Fruit fly (Drosophila melanogaster) whole organism, embryonic: ENCODE results near the gene CG4896.

Source experiments
- BtbVII ChIP-seq: fragments of 200-800 bp; sonication (Bioruptor generic); optimal IDR thresholded peaks from 3 replicates; lab custom pipeline; 2017; ENCODE audit warnings: missing biosample characterization, mild to moderate bottlenecking, missing genetic modification characterization
- CG15601 ChIP-seq: fragments of 200-800 bp; sonication (Bioruptor generic); optimal IDR thresholded peaks from 3 replicates; lab custom pipeline; 2019; ENCODE audit warnings: missing biosample characterization, mild to moderate bottlenecking, missing genetic modification characterization, moderate library complexity
- CG1602 ChIP-seq: fragments of 200-800 bp; sonication (Bioruptor generic); optimal IDR thresholded peaks from 3 replicates; lab custom pipeline; 2016; ENCODE audit warnings: missing biosample characterization, missing genetic modification characterization
- CG16815 ChIP-seq: fragments of 200-800 bp; sonication (Bioruptor generic); optimal IDR thresholded peaks from 3 replicates; lab custom pipeline; 2017; ENCODE audit warnings: missing biosample characterization, mild to moderate bottlenecking, missing genetic modification characterization
- CG17328 ChIP-seq: fragments of 200-800 bp; sonication (Bioruptor generic); IDR thresholded peaks from 2 replicates; pipeline ENCODE4 v1.3.6; 2022; ENCODE audit warnings: missing biosample characterization, missing genetic modification characterization
- CG17385 ChIP-seq: fragments of 200-800 bp; sonication (Bioruptor generic); optimal IDR thresholded peaks from 3 replicates; lab custom pipeline; 2018; ENCODE audit warnings: missing biosample characterization, mild to moderate bottlenecking, missing genetic modification characterization
- CG17912 ChIP-seq: fragments of 200-800 bp; sonication (Bioruptor generic); optimal IDR thresholded peaks from 2 replicates; lab custom pipeline; 2018; ENCODE audit warnings: missing biosample characterization, mild to moderate bottlenecking, missing genetic modification characterization
- CG2116 ChIP-seq: fragments of 200-800 bp; sonication (Bioruptor generic); optimal IDR thresholded peaks from 3 replicates; lab custom pipeline; 2018; ENCODE audit warnings: missing biosample characterization, mild to moderate bottlenecking, missing genetic modification characterization
- CG33557 ChIP-seq: fragments of 200-800 bp; sonication (Bioruptor generic); optimal IDR thresholded peaks from 2 replicates; lab custom pipeline; 2019; ENCODE audit warnings: missing biosample characterization, mild to moderate bottlenecking, missing genetic modification characterization, moderate library complexity
- CG34422 ChIP-seq: fragments of 200-800 bp; sonication (Bioruptor generic); IDR thresholded peaks from 3 replicates; pipeline ENCODE4 v1.3.6; 2022; ENCODE audit warnings: missing biosample characterization, missing genetic modification characterization
- CG3726 ChIP-seq: fragments of 200-800 bp; sonication (Bioruptor generic); IDR thresholded peaks from 3 replicates; pipeline ENCODE4, ENCODE4 v1.3.6; 2022; ENCODE audit warnings: missing biosample characterization, missing genetic modification characterization
- CG4328 ChIP-seq: fragments of 200-800 bp; sonication (Bioruptor generic); optimal IDR thresholded peaks from 3 replicates; lab custom pipeline; 2017; ENCODE audit warnings: missing biosample characterization, missing genetic modification reagents, missing genetic modification characterization
- CG7839 ChIP-seq: fragments of 200-800 bp; sonication (Bioruptor generic); optimal IDR thresholded peaks from 3 replicates; lab custom pipeline; 2018; ENCODE audit warnings: missing biosample characterization, mild to moderate bottlenecking, missing genetic modification characterization, moderate library complexity
- CHES-1-like ChIP-seq: fragments of 200-800 bp; sonication (Bioruptor generic); optimal IDR thresholded peaks from 2 replicates; lab custom pipeline; 2016; ENCODE audit warnings: missing biosample characterization, missing genetic modification characterization
- CTCF ChIP-seq: fragments of 200-800 bp; sonication (Bioruptor generic); optimal IDR thresholded peaks from 2 replicates; lab custom pipeline; 2017; ENCODE audit warnings: missing biosample characterization, mild to moderate bottlenecking, missing genetic modification characterization, moderate library complexity
- Camta ChIP-seq: fragments of 200-800 bp; sonication (Bioruptor generic); optimal IDR thresholded peaks from 2 replicates; lab custom pipeline; 2016; ENCODE audit warnings: missing biosample characterization, missing genetic modification characterization
- Doc3 ChIP-seq: fragments of 200-800 bp; sonication (Bioruptor generic); IDR thresholded peaks from 3 replicates; pipeline ENCODE4 v1.3.6; 2022; ENCODE audit warnings: missing biosample characterization, missing genetic modification characterization; ENCODE audit not compliant: partially characterized antibody
- Drgx ChIP-seq: fragments of 200-800 bp; sonication (Bioruptor generic); IDR thresholded peaks from 2 replicates; pipeline ENCODE4 v1.3.6; 2022; ENCODE audit warnings: missing biosample characterization, missing genetic modification characterization
- ERR ChIP-seq: fragments of 200-800 bp; sonication (Bioruptor generic); optimal IDR thresholded peaks from 2 replicates; lab custom pipeline; 2016; ENCODE audit warnings: missing biosample characterization, missing genetic modification characterization
- Lim3 ChIP-seq: fragments of 200-800 bp; sonication (Bioruptor generic); IDR thresholded peaks from 2 replicates; pipeline ENCODE4 v1.3.6; 2022; ENCODE audit warnings: missing biosample characterization, missing genetic modification characterization
- MBD-R2 ChIP-seq: fragments of 200-800 bp; sonication (Bioruptor generic); IDR thresholded peaks from 2 replicates; pipeline ENCODE4 v1.3.6; 2022; ENCODE audit warnings: missing biosample characterization, missing genetic modification characterization
- MESR4 ChIP-seq: fragments of 200-800 bp; sonication (Bioruptor generic); optimal IDR thresholded peaks from 2 replicates; lab custom pipeline; 2018; ENCODE audit warnings: missing biosample characterization, mild to moderate bottlenecking, missing genetic modification characterization, moderate library complexity
- Myb ChIP-seq: fragments of 200-800 bp; sonication (Bioruptor generic); optimal IDR thresholded peaks from 2 replicates; lab custom pipeline; 2016; ENCODE audit warnings: missing biosample characterization, missing genetic modification characterization
- Oaz ChIP-seq: fragments of 200-800 bp; sonication (Bioruptor generic); IDR thresholded peaks from 2 replicates; pipeline ENCODE4 v1.3.6; 2022; ENCODE audit warnings: missing biosample characterization, missing genetic modification characterization
- Sin3A ChIP-seq: fragments of >200 bp; optimal IDR thresholded peaks from 2 replicates; lab custom pipeline; 2018
- Sry-δ ChIP-seq: fragments of 200-800 bp; sonication (Bioruptor generic); optimal IDR thresholded peaks from 2 replicates; lab custom pipeline; 2016; ENCODE audit warnings: missing biosample characterization, missing genetic modification characterization
- Stat92E ChIP-seq, 3 experiments: fragments of >200 bp in 2 of 3; fragments of 200-800 bp in 1 of 3; sonication (Bioruptor generic) in 1 of 3; optimal IDR thresholded peaks; 2 replicates each; lab custom pipeline; 2017 to 2019; ENCODE audit warnings: missing biosample characterization in 3 of 3, missing genetic modification characterization in 3 of 3, mild to moderate bottlenecking in 1 of 3, moderate library complexity in 1 of 3
- ac ChIP-seq: fragments of 200-800 bp; sonication (Bioruptor generic); optimal IDR thresholded peaks from 3 replicates; lab custom pipeline; 2017; ENCODE audit warnings: missing biosample characterization, mild to moderate bottlenecking, missing genetic modification characterization
- ato ChIP-seq: fragments of 200-800 bp; sonication (Bioruptor generic); IDR thresholded peaks from 2 replicates; pipeline ENCODE4 v1.3.6; 2022; ENCODE audit warnings: missing biosample characterization, missing genetic modification characterization; ENCODE audit not compliant: partially characterized antibody
- cg ChIP-seq: fragments of 200-800 bp; sonication (Bioruptor generic); optimal IDR thresholded peaks from 3 replicates; lab custom pipeline; 2019; ENCODE audit warnings: missing biosample characterization, mild to moderate bottlenecking, missing genetic modification characterization, moderate library complexity
- chm ChIP-seq: fragments of 200-800 bp; sonication (Bioruptor generic); IDR thresholded peaks from 2 replicates; pipeline ENCODE4 v1.3.6; 2022; ENCODE audit warnings: missing biosample characterization, missing genetic modification characterization
- dm ChIP-seq: fragments of 200-800 bp; sonication (Bioruptor generic); optimal IDR thresholded peaks from 3 replicates; lab custom pipeline; 2016; ENCODE audit warnings: missing biosample characterization, missing genetic modification characterization
- dmrt99B ChIP-seq: fragments of 200-800 bp; sonication (Bioruptor generic); optimal IDR thresholded peaks from 2 replicates; lab custom pipeline; 2018; ENCODE audit warnings: missing biosample characterization, mild to moderate bottlenecking, missing genetic modification characterization, moderate library complexity
- dpn ChIP-seq, 2 experiments: fragments of 200-800 bp; sonication (Bioruptor generic); optimal IDR thresholded peaks; 3 replicates each; lab custom pipeline; 2016; ENCODE audit warnings: missing biosample characterization in 2 of 2, missing genetic modification characterization in 2 of 2
- emc ChIP-seq: fragments of 200-800 bp; sonication (Bioruptor generic); optimal IDR thresholded peaks from 2 replicates; lab custom pipeline; 2016; ENCODE audit warnings: missing biosample characterization, missing genetic modification characterization
- gfzf ChIP-seq: fragments of 200-800 bp; sonication (Bioruptor generic); optimal IDR thresholded peaks from 2 replicates; lab custom pipeline; 2016; ENCODE audit warnings: missing biosample characterization, mild to moderate bottlenecking, missing genetic modification characterization, moderate library complexity
- gsb-n ChIP-seq: fragments of 200-800 bp; sonication (Bioruptor generic); optimal IDR thresholded peaks from 3 replicates; lab custom pipeline; 2018; ENCODE audit warnings: missing biosample characterization, mild to moderate bottlenecking, missing genetic modification characterization
- klu ChIP-seq: fragments of 200-800 bp; sonication (Bioruptor generic); IDR thresholded peaks from 2 replicates; pipeline ENCODE4 v1.3.6; 2022; ENCODE audit warnings: missing biosample characterization, missing genetic modification characterization
- lbe ChIP-seq: fragments of 200-800 bp; sonication (Bioruptor generic); optimal IDR thresholded peaks from 2 replicates; lab custom pipeline; 2016; ENCODE audit warnings: missing biosample characterization, mild to moderate bottlenecking, missing genetic modification characterization
- luna ChIP-seq: fragments of 200-800 bp; sonication (Bioruptor generic); optimal IDR thresholded peaks from 2 replicates; lab custom pipeline; 2016; ENCODE audit warnings: missing biosample characterization, missing genetic modification characterization
- maf-S ChIP-seq: fragments of 200-800 bp; sonication (Bioruptor generic); optimal IDR thresholded peaks from 2 replicates; lab custom pipeline; 2016; ENCODE audit warnings: missing biosample characterization, missing genetic modification characterization
- nerfin-2 ChIP-seq: fragments of 200-800 bp; sonication (Bioruptor generic); IDR thresholded peaks from 2 replicates; pipeline ENCODE4 v1.3.6; 2022; ENCODE audit warnings: missing biosample characterization, missing genetic modification characterization; ENCODE audit not compliant: partially characterized antibody
- salm ChIP-seq: fragments of 200-800 bp; sonication (Bioruptor generic); optimal IDR thresholded peaks from 2 replicates; lab custom pipeline; 2018; ENCODE audit warnings: missing biosample characterization, mild to moderate bottlenecking, missing genetic modification characterization
- slbo ChIP-seq: fragments of 200-800 bp; sonication (Bioruptor generic); IDR thresholded peaks from 2 replicates; pipeline ENCODE4 v1.3.6; 2022; ENCODE audit warnings: missing biosample characterization, missing genetic modification characterization
- slou ChIP-seq: fragments of 200-800 bp; sonication (Bioruptor generic); optimal IDR thresholded peaks from 3 replicates; lab custom pipeline; 2016; ENCODE audit warnings: missing biosample characterization, missing genetic modification characterization
- slp2 ChIP-seq: fragments of 200-800 bp; sonication (Bioruptor generic); optimal IDR thresholded peaks from 2 replicates; lab custom pipeline; 2016; ENCODE audit warnings: missing biosample characterization, missing genetic modification characterization
- sna ChIP-seq: fragments of 200-800 bp; sonication (Bioruptor generic); IDR thresholded peaks from 2 replicates; pipeline ENCODE4 v1.3.6; 2022; ENCODE audit warnings: missing biosample characterization, missing genetic modification characterization; ENCODE audit not compliant: partially characterized antibody
- stwl ChIP-seq: fragments of 200-800 bp; sonication (Bioruptor generic); optimal IDR thresholded peaks from 3 replicates; lab custom pipeline; 2018; ENCODE audit warnings: missing biosample characterization, mild to moderate bottlenecking, missing genetic modification characterization, moderate library complexity
- tna ChIP-seq: fragments of 200-800 bp; sonication (Bioruptor generic); IDR thresholded peaks from 2 replicates; pipeline ENCODE4 v1.3.6; 2022; ENCODE audit warnings: missing biosample characterization, missing genetic modification characterization; ENCODE audit not compliant: partially characterized antibody
- unc-4 ChIP-seq: fragments of 200-800 bp; sonication (Bioruptor generic); IDR thresholded peaks from 2 replicates; pipeline ENCODE4 v1.3.6; 2022; ENCODE audit warnings: missing biosample characterization, missing genetic modification characterization; ENCODE audit not compliant: partially characterized antibody
- yki ChIP-seq: fragments of >200 bp; optimal IDR thresholded peaks from 3 replicates; lab custom pipeline; 2018
- zen2 ChIP-seq: fragments of 200-800 bp; sonication (Bioruptor generic); IDR thresholded peaks from 3 replicates; pipeline ENCODE4 v1.3.6; 2022; ENCODE audit warnings: missing biosample characterization, missing genetic modification characterization; ENCODE audit not compliant: partially characterized antibody

The CG4896 gene

dm6 chr2L:1183799-1184198 lies 6.3 kb downstream of the CG4896 start, which contains the start of the genes CG5126 and Tgt (continued):
- TF ChIP-seq sna (GFP tag; lab: Robert Waterston, UW), result peak; percentile 44; the same call in 1 of the 2 replicates
- TF ChIP-seq Doc3, result 0 out of 3 replicates have a peak, but pooled peaks have one; percentile 36
- TF ChIP-seq CG17385 (GFP tag; lab: Kevin White, UChicago), result no peak
- TF ChIP-seq CG3726, result no peak
- no peak for TF ChIP-seq klu (GFP tag; lab: Robert Waterston, UW)
- TF ChIP-seq Camta, result no peak
- TF ChIP-seq ac (GFP tag; lab: Kevin White, UChicago), result no peak
- peak; percentile 20; the same call in 1 of the 2 replicates for TF ChIP-seq tna
- no peak for TF ChIP-seq BtbVII (GFP tag; lab: Kevin White, UChicago)
- TF ChIP-seq yki (lab: Kevin White, UChicago), result no peak
- TF ChIP-seq CG33557 (GFP tag; lab: Kevin White, UChicago), result no peak
- peak; percentile 51 for TF ChIP-seq dm (GFP tag; lab: Kevin White, UChicago)
- TF ChIP-seq Stat92E (GFP tag; optimal IDR thresholded peaks at IDR 0.05; lab: Kevin White, UChicago), result no peak
- 0 out of 2 replicates have a peak, but pooled peaks have one; percentile 18 for TF ChIP-seq Oaz (GFP tag; lab: Robert Waterston, UW)
- no peak for TF ChIP-seq dmrt99B (tag; lab: Kevin White, UChicago)
- TF ChIP-seq CTCF, result peak; percentile 86
- TF ChIP-seq zen2 (GFP tag; lab: Robert Waterston, UW), result 0 out of 3 replicates have a peak, but pooled peaks have one; percentile 20
- TF ChIP-seq Sin3A (lab: Kevin White, UChicago), result peak; percentile 5
- TF ChIP-seq CG17328, result no peak
- no peak for TF ChIP-seq Drgx (GFP tag; lab: Robert Waterston, UW)
- TF ChIP-seq CG2116, result peak; percentile 68
- TF ChIP-seq slou (GFP tag; lab: Kevin White, UChicago), result no peak
- TF ChIP-seq dpn (GFP tag; optimal IDR thresholded peaks at IDR 0.05; lab: Kevin White, UChicago), result no peak
- TF ChIP-seq CG15601 (tag; lab: Kevin White, UChicago), result no peak
- no peak for TF ChIP-seq CG17912 (GFP tag; lab: Kevin White, UChicago)
- TF ChIP-seq CG4328 (GFP tag; lab: Kevin White, UChicago), result no peak
- peak; percentile 55 for TF ChIP-seq MESR4 (GFP tag; lab: Kevin White, UChicago)
- TF ChIP-seq lbe (GFP tag; lab: Kevin White, UChicago), result no peak
- peak; percentile 50 for TF ChIP-seq Myb (GFP tag; lab: Kevin White, UChicago)
- peak; percentile 54 for TF ChIP-seq Sry-δ (GFP tag; lab: Kevin White, UChicago)
- TF ChIP-seq maf-S (GFP tag; lab: Kevin White, UChicago), result no peak
- no peak for TF ChIP-seq emc
- TF ChIP-seq CG1602, result no peak
- TF ChIP-seq salm (tag; lab: Kevin White, UChicago), result no peak
- TF ChIP-seq CG34422 (GFP tag; lab: Robert Waterston, UW), result peak; percentile 65; the same call in 1 of the 3 replicates
- no peak for TF ChIP-seq CG16815 (GFP tag; lab: Kevin White, UChicago)
- TF ChIP-seq nerfin-2 (GFP tag; lab: Robert Waterston, UW), result peak; percentile 25; the same call in 1 of the 2 replicates
- TF ChIP-seq slp2 (GFP tag; lab: Kevin White, UChicago), result no peak
- no peak for TF ChIP-seq gsb-n (tag; lab: Kevin White, UChicago)
- TF ChIP-seq luna (GFP tag; lab: Kevin White, UChicago), result no peak
- no peak for TF ChIP-seq CG7839 (tag; lab: Kevin White, UChicago)
- peak; percentile 31 for TF ChIP-seq stwl (tag; lab: Kevin White, UChicago)
- TF ChIP-seq Lim3 (GFP tag; lab: Robert Waterston, UW), result no peak
- no peak for TF ChIP-seq CHES-1-like (GFP tag; lab: Kevin White, UChicago)
- TF ChIP-seq gfzf (GFP tag; lab: Kevin White, UChicago), result peak; percentile 80
- TF ChIP-seq ERR (GFP tag; lab: Kevin White, UChicago), result peak; percentile 9
- peak; percentile 5; the same call in 1 of the 2 replicates for TF ChIP-seq ato
- no peak for TF ChIP-seq slbo (GFP tag; lab: Robert Waterston, UW)
- no peak for TF ChIP-seq chm (GFP tag; lab: Robert Waterston, UW)
- peak; percentile 65 for TF ChIP-seq unc-4 (GFP tag; lab: Robert Waterston, UW)
- peak; percentile 89 for TF ChIP-seq MBD-R2 (GFP tag; lab: Robert Waterston, UW)
- TF ChIP-seq cg (GFP tag; lab: Kevin White, UChicago), result no peak
